Fruit fly (Drosophila melanogaster) whole organism, embryonic: ENCODE measurements around the gene CG6693.
A peak's percentile ranks its signal among the peaks of the same experiment; 100 is the strongest.

Source experiments
- BtbVII ChIP-seq: fragments of 200-800 bp; sonication (Bioruptor generic); optimal IDR thresholded peaks from 3 replicates; lab custom pipeline; 2017; ENCODE audit warnings: missing biosample characterization, mild to moderate bottlenecking, missing genetic modification characterization
- C15 ChIP-seq: fragments of 200-800 bp; sonication (Bioruptor generic); IDR thresholded peaks from 3 replicates; pipeline ENCODE4 v1.3.6; 2022; ENCODE audit warnings: missing biosample characterization, missing genetic modification characterization
- CG10209 ChIP-seq: fragments of 200-800 bp; sonication (Bioruptor generic); optimal IDR thresholded peaks from 3 replicates; lab custom pipeline; 2017; ENCODE audit warnings: missing biosample characterization, mild to moderate bottlenecking, missing genetic modification characterization, missing genetic modification reagents
- CG12155 ChIP-seq: fragments of 200-800 bp; sonication (Bioruptor generic); optimal IDR thresholded peaks from 3 replicates; lab custom pipeline; 2016; ENCODE audit warnings: missing biosample characterization, missing genetic modification characterization
- CG16813 ChIP-seq: fragments of 200-800 bp; sonication (Bioruptor generic); IDR thresholded peaks from 3 replicates; pipeline ENCODE4 v1.3.6; 2022; ENCODE audit warnings: missing biosample characterization, missing genetic modification characterization; ENCODE audit not compliant: partially characterized antibody
- CG17912 ChIP-seq: fragments of 200-800 bp; sonication (Bioruptor generic); optimal IDR thresholded peaks from 2 replicates; lab custom pipeline; 2018; ENCODE audit warnings: missing biosample characterization, mild to moderate bottlenecking, missing genetic modification characterization
- CG18011 ChIP-seq: fragments of 200-800 bp; sonication (Bioruptor generic); optimal IDR thresholded peaks from 2 replicates; lab custom pipeline; 2017; ENCODE audit warnings: missing biosample characterization, missing genetic modification characterization, mild to moderate bottlenecking, moderate library complexity, missing genotype
- CG18599 ChIP-seq: fragments of 200-800 bp; sonication (Bioruptor generic); optimal IDR thresholded peaks from 3 replicates; lab custom pipeline; 2017; ENCODE audit warnings: missing biosample characterization, missing genetic modification characterization, mild to moderate bottlenecking, moderate library complexity, missing genetic modification reagents
- CG3065 ChIP-seq: fragments of 200-800 bp; sonication (Bioruptor generic); optimal IDR thresholded peaks from 2 replicates; lab custom pipeline; 2016; ENCODE audit warnings: missing biosample characterization, missing genetic modification characterization
- CG31365 ChIP-seq: fragments of 200-800 bp; sonication (Bioruptor generic); optimal IDR thresholded peaks from 2 replicates; lab custom pipeline; 2018; ENCODE audit warnings: missing biosample characterization, mild to moderate bottlenecking, missing genetic modification characterization
- CG32767 ChIP-seq: fragments of 200-800 bp; sonication (Bioruptor generic); IDR thresholded peaks from 2 replicates; pipeline ENCODE4 v1.3.6; 2022; ENCODE audit warnings: missing biosample characterization, missing genetic modification characterization
- CG3847 ChIP-seq: fragments of 200-800 bp; sonication (Bioruptor generic); IDR thresholded peaks from 2 replicates; pipeline ENCODE4 v1.3.6; 2022; ENCODE audit warnings: missing biosample characterization, missing genetic modification characterization
- CG3995 ChIP-seq: fragments of 200-800 bp; sonication (Bioruptor generic); optimal IDR thresholded peaks from 3 replicates; lab custom pipeline; 2016; ENCODE audit warnings: missing biosample characterization, missing genetic modification characterization
- CG4282 ChIP-seq: fragments of 200-800 bp; sonication (Bioruptor generic); optimal IDR thresholded peaks from 2 replicates; lab custom pipeline; 2016; ENCODE audit warnings: missing biosample characterization, missing genetic modification characterization
- CG4854 ChIP-seq: fragments of 200-800 bp; sonication (Bioruptor generic); optimal IDR thresholded peaks from 2 replicates; lab custom pipeline; 2016; ENCODE audit warnings: missing biosample characterization, missing genetic modification characterization, inconsistent platforms
- CG7357 ChIP-seq: fragments of 200-800 bp; sonication (Bioruptor generic); IDR thresholded peaks from 3 replicates; pipeline ENCODE4 v1.3.6; 2022; ENCODE audit warnings: missing biosample characterization, missing genetic modification characterization
- CG7987 ChIP-seq: fragments of 200-800 bp; sonication (Bioruptor generic); optimal IDR thresholded peaks from 2 replicates; lab custom pipeline; 2018; ENCODE audit warnings: missing biosample characterization, mild to moderate bottlenecking, missing genetic modification characterization, moderate library complexity
- CG8290 ChIP-seq, 3 experiments: fragments of 200-800 bp; sonication (Bioruptor generic); optimal IDR thresholded peaks; 2 replicates each; lab custom pipeline; 2016 to 2019; ENCODE audit warnings: missing biosample characterization in 3 of 3, missing genetic modification characterization in 3 of 3, mild to moderate bottlenecking in 2 of 3, moderate library complexity in 1 of 3
- CTCF ChIP-seq: fragments of 200-800 bp; sonication (Bioruptor generic); optimal IDR thresholded peaks from 2 replicates; lab custom pipeline; 2017; ENCODE audit warnings: missing biosample characterization, mild to moderate bottlenecking, missing genetic modification characterization, moderate library complexity
- Camta ChIP-seq: fragments of 200-800 bp; sonication (Bioruptor generic); optimal IDR thresholded peaks from 2 replicates; lab custom pipeline; 2016; ENCODE audit warnings: missing biosample characterization, missing genetic modification characterization
- D19A ChIP-seq: fragments of 200-800 bp; optimal IDR thresholded peaks from 3 replicates; lab custom pipeline; 2019; ENCODE audit warnings: missing biosample characterization, mild to moderate bottlenecking, missing genetic modification characterization, moderate library complexity
- Dad ChIP-seq: fragments of 200-800 bp; sonication (Bioruptor generic); optimal IDR thresholded peaks from 3 replicates; lab custom pipeline; 2016; ENCODE audit warnings: missing biosample characterization, missing genetic modification characterization
- Dp ChIP-seq: fragments of 200-800 bp; sonication (Bioruptor generic); optimal IDR thresholded peaks from 2 replicates; lab custom pipeline; 2018; ENCODE audit warnings: missing biosample characterization, mild to moderate bottlenecking, missing genetic modification characterization, moderate library complexity
- Eip74EF ChIP-seq, 2 experiments: fragments of 200-800 bp in 1 of 2; fragments of >200 bp in 1 of 2; sonication (Bioruptor generic) in 1 of 2; optimal IDR thresholded peaks; 2 replicates each; lab custom pipeline; 2017 to 2019; ENCODE audit warnings: missing biosample characterization in 2 of 2, missing genetic modification characterization in 2 of 2, mild to moderate bottlenecking in 1 of 2, moderate library complexity in 1 of 2
- GATAe ChIP-seq: fragments of 200-800 bp; sonication (Bioruptor generic); conservative IDR thresholded peaks from 2 replicates; pipeline ENCODE4 v1.3.6; 2022; ENCODE audit warnings: missing biosample characterization, missing genetic modification characterization
- Max ChIP-seq: fragments of 200-800 bp; sonication (Bioruptor generic); optimal IDR thresholded peaks from 2 replicates; lab custom pipeline; 2016; ENCODE audit warnings: missing biosample characterization, mild to moderate bottlenecking, missing genetic modification characterization
- Nf-YA ChIP-seq: fragments of 200-800 bp; sonication (Bioruptor generic); IDR thresholded peaks from 2 replicates; pipeline ENCODE4 v1.3.6; 2022; ENCODE audit warnings: missing biosample characterization, missing genetic modification characterization
- Oli ChIP-seq: fragments of 200-800 bp; sonication (Bioruptor generic); optimal IDR thresholded peaks from 2 replicates; lab custom pipeline; 2018; ENCODE audit warnings: missing biosample characterization, mild to moderate bottlenecking, missing genetic modification characterization, moderate library complexity
- Sin3A ChIP-seq: fragments of >200 bp; optimal IDR thresholded peaks from 2 replicates; lab custom pipeline; 2018
- Sry-δ ChIP-seq: fragments of 200-800 bp; sonication (Bioruptor generic); optimal IDR thresholded peaks from 2 replicates; lab custom pipeline; 2016; ENCODE audit warnings: missing biosample characterization, missing genetic modification characterization
- ase ChIP-seq: fragments of 200-800 bp; sonication (Bioruptor generic); IDR thresholded peaks from 3 replicates; pipeline ENCODE4 v1.3.6; 2022; ENCODE audit warnings: missing biosample characterization, missing genetic modification characterization
- chinmo ChIP-seq: fragments of 200-800 bp; sonication (Bioruptor generic); IDR thresholded peaks from 4 replicates; pipeline ENCODE4 v1.3.6; 2022; ENCODE audit warnings: missing biosample characterization, missing genetic modification characterization; ENCODE audit not compliant: partially characterized antibody
- chm ChIP-seq: fragments of 200-800 bp; sonication (Bioruptor generic); IDR thresholded peaks from 2 replicates; pipeline ENCODE4 v1.3.6; 2022; ENCODE audit warnings: missing biosample characterization, missing genetic modification characterization
- croc ChIP-seq: fragments of 200-800 bp; sonication (Bioruptor generic); conservative IDR thresholded peaks from 3 replicates; pipeline ENCODE4 v1.3.6; 2022; ENCODE audit warnings: missing biosample characterization, missing genetic modification characterization
- da ChIP-seq: fragments of 200-800 bp; sonication (Bioruptor generic); optimal IDR thresholded peaks from 2 replicates; lab custom pipeline; 2016; ENCODE audit warnings: missing biosample characterization, missing genetic modification characterization
- danr ChIP-seq: fragments of 200-800 bp; sonication (Bioruptor generic); IDR thresholded peaks from 2 replicates; pipeline ENCODE4 v1.3.6; 2022; ENCODE audit warnings: missing biosample characterization, missing genetic modification characterization
- disco-r ChIP-seq: fragments of 200-800 bp; sonication (Bioruptor generic); optimal IDR thresholded peaks from 2 replicates; lab custom pipeline; 2016; ENCODE audit warnings: missing biosample characterization, missing genetic modification characterization
- fd3F ChIP-seq: fragments of 200-800 bp; sonication (Bioruptor generic); optimal IDR thresholded peaks from 2 replicates; lab custom pipeline; 2018; ENCODE audit warnings: missing biosample characterization, mild to moderate bottlenecking, missing genetic modification characterization, moderate library complexity
- gro ChIP-seq: fragments of 200-800 bp; sonication (Bioruptor generic); optimal IDR thresholded peaks from 2 replicates; lab custom pipeline; 2016; ENCODE audit warnings: missing biosample characterization, missing genetic modification characterization
- gsb ChIP-seq: fragments of 200-800 bp; sonication (Bioruptor generic); IDR thresholded peaks from 2 replicates; pipeline ENCODE4 v1.3.6; 2022; ENCODE audit warnings: missing biosample characterization, missing genetic modification characterization
- hth ChIP-seq: fragments of >200 bp; optimal IDR thresholded peaks from 2 replicates; lab custom pipeline; 2017; ENCODE audit warnings: inconsistent platforms
- lola ChIP-seq, 3 experiments: fragments of >200 bp in 2 of 3; fragments of 200-800 bp in 1 of 3; sonication (Bioruptor generic) in 1 of 3; optimal IDR thresholded peaks; 2 replicates each; lab custom pipeline; 2017 to 2019; ENCODE audit warnings: missing biosample characterization in 3 of 3, missing genetic modification characterization in 3 of 3, mild to moderate bottlenecking in 1 of 3, moderate library complexity in 1 of 3
- luna ChIP-seq: fragments of 200-800 bp; sonication (Bioruptor generic); optimal IDR thresholded peaks from 2 replicates; lab custom pipeline; 2016; ENCODE audit warnings: missing biosample characterization, missing genetic modification characterization
- scrt ChIP-seq: fragments of 200-800 bp; sonication (Bioruptor generic); optimal IDR thresholded peaks from 2 replicates; lab custom pipeline; 2018; ENCODE audit warnings: missing biosample characterization, mild to moderate bottlenecking, missing genetic modification characterization, moderate library complexity
- sens ChIP-seq: fragments of 200-800 bp; sonication (Bioruptor generic); peaks from one replicate; lab custom pipeline; 2016; ENCODE audit warnings: missing biosample characterization, missing genetic modification characterization
- shn ChIP-seq: fragments of 200-800 bp; sonication (Bioruptor generic); optimal IDR thresholded peaks from 3 replicates; lab custom pipeline; 2016; ENCODE audit warnings: missing biosample characterization, missing genetic modification characterization
- unc-4 ChIP-seq: fragments of 200-800 bp; sonication (Bioruptor generic); IDR thresholded peaks from 2 replicates; pipeline ENCODE4 v1.3.6; 2022; ENCODE audit warnings: missing biosample characterization, missing genetic modification characterization; ENCODE audit not compliant: partially characterized antibody
- unpg ChIP-seq: fragments of 200-800 bp; sonication (Bioruptor generic); optimal IDR thresholded peaks from 3 replicates; lab custom pipeline; 2018; ENCODE audit warnings: missing biosample characterization, mild to moderate bottlenecking, missing genetic modification characterization, moderate library complexity
- usp ChIP-seq: fragments of >200 bp; optimal IDR thresholded peaks from 2 replicates; lab custom pipeline; 2017; ENCODE audit warnings: missing biosample characterization, missing genetic modification characterization
- vnd ChIP-seq: fragments of 200-800 bp; sonication (Bioruptor generic); IDR thresholded peaks from 3 replicates; pipeline ENCODE4 v1.3.6; 2022; ENCODE audit warnings: missing biosample characterization, missing genetic modification characterization; ENCODE audit not compliant: partially characterized antibody

The CG6693 gene

DNA sequence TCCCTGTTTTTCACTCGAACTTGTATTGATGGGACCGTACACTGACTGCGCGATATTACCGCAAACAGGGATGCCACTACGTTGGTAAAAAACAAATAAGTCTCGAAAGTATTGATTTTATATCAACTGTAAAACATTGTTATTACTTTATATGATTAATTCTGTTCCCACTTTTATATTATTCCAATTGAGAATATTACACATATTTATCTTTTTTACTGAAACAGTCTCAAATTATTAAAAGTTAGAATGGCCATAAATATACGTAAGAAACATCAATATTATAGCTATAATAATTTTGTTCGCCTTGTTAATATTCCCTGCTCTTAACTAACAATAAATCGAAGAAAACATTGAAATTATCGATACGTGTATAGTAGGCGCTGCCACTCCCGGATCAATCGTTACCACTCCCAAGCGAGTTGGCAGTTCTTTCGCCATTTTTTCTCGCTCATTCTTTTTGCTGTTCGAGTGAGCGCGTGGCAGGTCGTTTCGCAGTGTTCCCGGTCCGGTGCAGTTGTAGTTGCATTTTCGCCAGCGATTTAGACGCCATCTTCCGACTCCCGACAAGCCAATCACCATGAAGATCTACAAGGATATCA lies 11.5 kb downstream of the CG6693 start, which contains the start of the genes SdhC and Tctp (continued):
- TF ChIP-seq da = no peak
- no peak for TF ChIP-seq CG4854
- TF ChIP-seq Sin3A (lab: Kevin White, UChicago) = peak; percentile 74
- TF ChIP-seq unc-4 = 0 out of 2 replicates have a peak, but pooled peaks have one; percentile 51
- TF ChIP-seq Nf-YA (GFP tag; lab: Robert Waterston, UW) = no peak
- TF ChIP-seq usp (GFP tag; lab: Kevin White, UChicago) = no peak
- no peak for TF ChIP-seq BtbVII
- TF ChIP-seq Camta (GFP tag; lab: Kevin White, UChicago) = peak; percentile 35
- TF ChIP-seq CG16813 (GFP tag; lab: Robert Waterston, UW) = peak; percentile 20; the same call in 1 of the 3 replicates
- no peak for TF ChIP-seq CG7987 (GFP tag; lab: Kevin White, UChicago)
- peak; percentile 18 for TF ChIP-seq CG3065 (GFP tag; lab: Kevin White, UChicago)
- no peak for TF ChIP-seq gro (GFP tag; lab: Kevin White, UChicago)
- peak; percentile 9 for TF ChIP-seq Dad (GFP tag; lab: Kevin White, UChicago)
- no peak for TF ChIP-seq hth (lab: Kevin White, UChicago)
- TF ChIP-seq Sry-δ (GFP tag; lab: Kevin White, UChicago) = peak; percentile 72
- no peak for TF ChIP-seq luna (GFP tag; lab: Kevin White, UChicago)
- TF ChIP-seq CG7357 (GFP tag; lab: Robert Waterston, UW) = no peak
- TF ChIP-seq disco-r (GFP tag; lab: Kevin White, UChicago) = no peak
- no peak for TF ChIP-seq vnd
- TF ChIP-seq GATAe (GFP tag; lab: Robert Waterston, UW) = no peak
- TF ChIP-seq CG8290 (GFP tag; optimal IDR thresholded peaks at IDR 0.05; lab: Kevin White, UChicago) = peak; percentile 28
- TF ChIP-seq CG8290 (tag; optimal IDR thresholded peaks at IDR 0.05; lab: Kevin White, UChicago) = peak in 1 of 2 experiments; percentile 71
- TF ChIP-seq ase = no peak
- no peak for TF ChIP-seq gsb (GFP tag; lab: Robert Waterston, UW)
- peak; percentile 12 for TF ChIP-seq CG10209 (GFP tag; lab: Kevin White, UChicago)
- TF ChIP-seq CG32767 (GFP tag; lab: Robert Waterston, UW) = no peak
- peak in 1 of 2 experiments; percentile 35 for TF ChIP-seq Eip74EF (GFP tag; optimal IDR thresholded peaks at IDR 0.05; lab: Kevin White, UChicago)
- peak; percentile 97 for TF ChIP-seq CG12155 (GFP tag; lab: Kevin White, UChicago)
- no peak for TF ChIP-seq C15 (GFP tag; lab: Robert Waterston, UW)
- no peak for TF ChIP-seq fd3F (GFP tag; lab: Kevin White, UChicago)
- TF ChIP-seq CG31365 (tag; lab: Kevin White, UChicago) = no peak
- peak in 1 of 3 experiments; percentile 59 for TF ChIP-seq lola (GFP tag; optimal IDR thresholded peaks at IDR 0.05; lab: Kevin White, UChicago)
- peak; percentile 28; the same call in 1 of the 2 replicates for TF ChIP-seq CG3847 (GFP tag; lab: Robert Waterston, UW)
- TF ChIP-seq shn (GFP tag; lab: Kevin White, UChicago) = peak; percentile 38
- TF ChIP-seq CG18011 (GFP tag; lab: Kevin White, UChicago) = no peak
- TF ChIP-seq sens (GFP tag; lab: Kevin White, UChicago) = peak; percentile 90
- peak; percentile 6 for TF ChIP-seq D19A (tag; lab: Kevin White, UChicago)
- TF ChIP-seq croc = no peak
- TF ChIP-seq danr (GFP tag; lab: Robert Waterston, UW) = no peak
- TF ChIP-seq unpg (GFP tag; lab: Kevin White, UChicago) = peak; percentile 32
- peak; percentile 52 for TF ChIP-seq CG18599 (GFP tag; lab: Kevin White, UChicago)
- 0 out of 2 replicates have a peak, but pooled peaks have one; percentile 49 for TF ChIP-seq chm (GFP tag; lab: Robert Waterston, UW)
- TF ChIP-seq CG4282 (GFP tag; lab: Kevin White, UChicago) = no peak
- peak; percentile 30 for TF ChIP-seq Dp (GFP tag; lab: Kevin White, UChicago)
- TF ChIP-seq Oli (tag; lab: Kevin White, UChicago) = no peak
- peak; percentile 32 for TF ChIP-seq scrt (GFP tag; lab: Kevin White, UChicago)
- TF ChIP-seq CTCF (GFP tag; lab: Kevin White, UChicago) = no peak
- TF ChIP-seq CG17912 = no peak
- TF ChIP-seq CG3995 (GFP tag; lab: Kevin White, UChicago) = peak; percentile 45
- TF ChIP-seq Max (GFP tag; lab: Kevin White, UChicago) = peak; percentile 72
- TF ChIP-seq chinmo = no peak
